Worm (Caenorhabditis elegans): ENCODE data around the gene spig-3.
"Not testable (repeated sequence)": the region's sequence is repeated elsewhere in the genome, so short reads cannot be mapped to it uniquely, and the experiment has no call there.

DNA sequence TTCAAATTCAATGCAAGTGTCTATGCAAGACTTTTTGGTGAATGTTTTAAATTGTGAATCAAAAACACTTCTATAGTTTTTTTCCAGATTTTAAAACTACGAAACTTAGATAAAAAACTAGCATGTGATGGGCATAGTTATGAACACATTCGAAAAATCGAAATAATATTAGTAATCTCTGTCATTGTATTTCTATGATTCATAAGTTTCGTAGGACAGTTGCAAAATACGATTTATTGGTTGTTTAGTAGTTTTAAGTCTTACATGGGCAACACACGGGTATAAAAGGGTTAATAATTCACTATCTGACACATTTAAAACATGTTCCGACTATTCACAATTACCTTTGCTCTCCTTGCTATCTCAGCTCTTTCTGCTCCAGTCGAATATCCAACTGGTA, 8.7 kb upstream of the spig-3 start, which contains the start of gene spig-5:
- not testable (repeated sequence) for TF ChIP-seq W03F9.2, him-1, dao-5 (tag; optimal IDR thresholded peaks at IDR 0.05)
